Worm (Caenorhabditis elegans): ENCODE results near the gene kcc-1.

kcc-1 gene

DNA sequence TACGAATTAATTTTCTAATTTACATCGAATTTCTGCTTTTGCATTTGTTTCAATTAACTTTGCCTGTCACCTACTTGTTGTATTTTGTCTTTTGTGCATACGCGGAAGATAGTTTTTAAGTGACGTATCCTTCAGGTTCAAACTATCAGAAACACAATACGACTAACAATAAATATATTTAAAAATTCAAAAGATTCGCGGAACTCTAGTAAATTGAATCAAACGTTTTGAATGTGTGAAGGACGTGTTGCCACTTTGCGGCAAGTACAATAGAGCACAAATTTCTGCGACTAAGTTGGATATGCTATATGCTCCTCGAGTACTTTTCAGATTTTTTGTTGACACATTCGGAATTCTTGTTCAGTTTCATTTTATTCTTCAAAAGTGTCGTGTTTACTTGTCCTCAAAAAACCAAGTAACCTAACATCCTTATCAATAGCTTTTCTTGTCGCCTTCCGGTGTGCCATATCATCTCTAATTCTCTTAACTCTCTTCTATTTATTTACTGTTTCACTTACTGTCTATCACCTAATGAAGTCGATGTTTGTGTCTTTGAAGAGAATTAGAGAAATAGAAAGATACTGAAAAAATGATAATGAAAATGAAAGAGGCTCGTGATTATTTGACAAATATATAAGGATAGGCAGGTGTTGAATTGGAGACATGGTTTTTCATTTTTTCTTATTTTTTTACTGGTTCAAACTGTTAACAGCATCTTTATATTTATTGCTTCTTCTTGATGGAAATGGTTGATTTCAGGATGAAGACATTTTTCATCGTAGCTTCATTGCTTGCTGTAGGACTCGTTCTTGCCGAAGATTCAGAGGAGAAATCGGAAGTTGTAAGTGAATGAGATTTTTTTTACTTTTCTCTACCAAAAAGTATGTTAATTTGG, 17.3 kb upstream of the kcc-1 start, which contains the start of gene srlf-7:
Gene srlf-7 (plus strand): TSS at position 760 of the 895 bp plus-strand sequence.
- TF ChIP-seq tra-1 (GFP tag; IDR thresholded peaks at IDR 0.05): peak; percentile 78
- peak; percentile 96 for TF ChIP-seq aha-1 (tag)
- peak; percentile 68; the same call in 1 of the 2 replicates for TF ChIP-seq nhr-41 (GFP tag; IDR thresholded peaks at IDR 0.05)
- TF ChIP-seq duxl-1 (tag; optimal IDR thresholded peaks at IDR 0.05; ENCODE audit: poor library complexity): no peak
- peak; percentile 78 for TF ChIP-seq nhr-102 (tag; optimal IDR thresholded peaks at IDR 0.05)
- peak; percentile 95 for TF ChIP-seq nhr-77 (tag; optimal IDR thresholded peaks at IDR 0.05)
- peak; percentile 70 for TF ChIP-seq mep-1 (tag; optimal IDR thresholded peaks at IDR 0.05)
- TF ChIP-seq daf-16 (GFP tag; optimal IDR thresholded peaks at IDR 0.05): peak in 1 of 2 experiments; percentile 87
- TF ChIP-seq daf-16 (tag; optimal IDR thresholded peaks at IDR 0.05): peak; percentile 100
- TF ChIP-seq hlh-11 (tag; optimal IDR thresholded peaks at IDR 0.05): peak; percentile 95
- peak; percentile 77 for TF ChIP-seq hlh-30 (tag; optimal IDR thresholded peaks at IDR 0.05; ENCODE audit: insufficient read depth)
- TF ChIP-seq fos-1 (tag; optimal IDR thresholded peaks at IDR 0.05): peak; percentile 52
- TF ChIP-seq skn-1 (tag; optimal IDR thresholded peaks at IDR 0.05): no peak
- TF ChIP-seq mes-2 (tag; optimal IDR thresholded peaks at IDR 0.05; ENCODE audit: poor library complexity, severe bottlenecking): no peak
- TF ChIP-seq nhr-48 (tag; optimal IDR thresholded peaks at IDR 0.05): peak; percentile 87
- no peak for TF ChIP-seq lin-39 (tag; optimal IDR thresholded peaks at IDR 0.05)
- peak; percentile 98 for TF ChIP-seq dve-1 (tag; optimal IDR thresholded peaks at IDR 0.05; ENCODE audit: insufficient read depth)
- TF ChIP-seq dmd-6 (GFP tag; IDR thresholded peaks at IDR 0.05): peak; percentile 98
- peak; percentile 99 for TF ChIP-seq nhr-28 (tag; optimal IDR thresholded peaks at IDR 0.05)
- peak; percentile 87 for TF ChIP-seq nhr-10 (tag; optimal IDR thresholded peaks at IDR 0.05)
- peak; percentile 92 for TF ChIP-seq php-3 (GFP tag; IDR thresholded peaks at IDR 0.05)
- TF ChIP-seq pha-4 (GFP tag; IDR thresholded peaks at IDR 0.05): peak; percentile 56; the same call in 1 of the 2 replicates
- TF ChIP-seq pha-4 (tag; optimal IDR thresholded peaks at IDR 0.05): no peak
- TF ChIP-seq F37D6.2 (tag; optimal IDR thresholded peaks at IDR 0.05): no peak
- no peak for TF ChIP-seq aly-2 (tag; optimal IDR thresholded peaks at IDR 0.05)
- TF ChIP-seq F44E2.7 (GFP tag; IDR thresholded peaks at IDR 0.05): no peak
- peak in 1 of 2 experiments; percentile 48 for TF ChIP-seq lsy-2 (tag; optimal IDR thresholded peaks at IDR 0.05)
- TF ChIP-seq cey-2 (tag; optimal IDR thresholded peaks at IDR 0.05; ENCODE audit: borderline replicate concordance, insufficient read depth): peak; percentile 36
- peak; percentile 12 for TF ChIP-seq nhr-6 (tag; optimal IDR thresholded peaks at IDR 0.05)
- TF ChIP-seq ama-1 (optimal IDR thresholded peaks at IDR 0.05): peak; percentile 38
- no peak for TF ChIP-seq lin-15B (tag; optimal IDR thresholded peaks at IDR 0.05)
- peak; percentile 97 for TF ChIP-seq lin-1 (GFP tag; IDR thresholded peaks at IDR 0.05)
- peak; percentile 0 to 87 for TF ChIP-seq mdl-1 (tag; optimal IDR thresholded peaks at IDR 0.05)
- peak; percentile 32 for TF ChIP-seq nhr-11 (tag; optimal IDR thresholded peaks at IDR 0.05)
- TF ChIP-seq T20F7.1 (GFP tag; optimal IDR thresholded peaks at IDR 0.05): peak; percentile 75
- peak; percentile 97 for TF ChIP-seq pqm-1 (tag; optimal IDR thresholded peaks at IDR 0.05)
- TF ChIP-seq F26F4.8 (GFP tag; conservative IDR thresholded peaks at IDR 0.05): no peak
- TF ChIP-seq ceh-82 (tag; optimal IDR thresholded peaks at IDR 0.05): no peak
- TF ChIP-seq jun-1 (tag; optimal IDR thresholded peaks at IDR 0.05): peak; percentile 62
- peak; percentile 29 to 47 for TF ChIP-seq unc-62 (GFP tag; optimal IDR thresholded peaks at IDR 0.05 in 1 of 2)
- no peak for TF ChIP-seq unc-62 (tag; optimal IDR thresholded peaks at IDR 0.05)
- peak; percentile 41 for TF ChIP-seq fkh-10 (GFP tag; optimal IDR thresholded peaks at IDR 0.05)
- TF ChIP-seq ceh-20 (GFP tag; IDR thresholded peaks at IDR 0.05): 0 out of 2 replicates have a peak, but pooled peaks have one; percentile 19
- no peak for TF ChIP-seq T26A8.4 (GFP tag; IDR thresholded peaks at IDR 0.05)
- TF ChIP-seq ceh-44 (GFP tag; IDR thresholded peaks at IDR 0.05): no peak
- TF ChIP-seq zfp-2 (tag; optimal IDR thresholded peaks at IDR 0.05): no peak

Data from whole organism, L4 larva.